Fruit fly (Drosophila melanogaster) whole organism, pupa: ENCODE measurements around the gene CG32806.

Experiments used
- CG12605 ChIP-seq: fragments of 200-800 bp; sonication (Bioruptor generic); IDR thresholded peaks from 2 replicates; pipeline ENCODE4 v1.3.6; 2022; ENCODE audit warnings: missing biosample characterization, missing genetic modification characterization
- Pif1A ChIP-seq: fragments of 200-800 bp; sonication (Bioruptor generic); optimal IDR thresholded peaks from 3 replicates; lab custom pipeline; 2016; ENCODE audit warnings: missing biosample characterization, missing genetic modification characterization

Gene CG32806

dm6 chrX:1834702-1835376, 45.5 kb downstream of the CG32806 start:
- TF ChIP-seq Pif1A (GFP tag; lab: Kevin White, UChicago) (no peak), CG12605 (GFP tag; lab: Robert Waterston, UW) (no peak)
